Worm (Caenorhabditis elegans): ENCODE measurements around the gene sri-73.

- TF ChIP-seq elt-2 (tag; optimal IDR thresholded peaks at IDR 0.05) (no peak), ceh-14 (tag; optimal IDR thresholded peaks at IDR 0.05) (no peak), ama-1 (optimal IDR thresholded peaks at IDR 0.05) (no peak), ceh-48 (tag; optimal IDR thresholded peaks at IDR 0.05) (no peak), ets-4 (tag; optimal IDR thresholded peaks at IDR 0.05) (no peak), tbx-2 (tag; optimal IDR thresholded peaks at IDR 0.05) (no peak), syd-9 (tag; optimal IDR thresholded peaks at IDR 0.05) (no peak), K09A11.1 (tag; optimal IDR thresholded peaks at IDR 0.05; ENCODE audit: insufficient read depth) (no peak), pros-1 (tag; optimal IDR thresholded peaks at IDR 0.05) (no peak), zip-5 (tag; optimal IDR thresholded peaks at IDR 0.05) (no peak), pha-4 (tag; optimal IDR thresholded peaks at IDR 0.05) (no peak), ceh-9 (tag; optimal IDR thresholded peaks at IDR 0.05) (no peak)
Measured at ce11 chrV:597823-598222, 31.9 kb upstream of the sri-73 start.
